Fruit fly (Drosophila melanogaster) whole organism, adult: ENCODE data around the gene PGS1.

Experiments
- CG11617 ChIP-seq: fragments of 200-800 bp; sonication (Bioruptor generic); optimal IDR thresholded peaks from 2 replicates; lab custom pipeline; 2017; ENCODE audit warnings: mild to moderate bottlenecking, missing biosample characterization, missing genetic modification reagents, missing genetic modification characterization
- CG12768 ChIP-seq: fragments of 200-800 bp; sonication (Bioruptor generic); optimal IDR thresholded peaks from 2 replicates; lab custom pipeline; 2017; ENCODE audit warnings: missing biosample characterization, missing genetic modification characterization, mild to moderate bottlenecking, moderate library complexity, missing genetic modification reagents
- CG14711 ChIP-seq: fragments of 200-800 bp; sonication (Bioruptor generic); optimal IDR thresholded peaks from 2 replicates; lab custom pipeline; 2018; ENCODE audit warnings: missing biosample characterization, mild to moderate bottlenecking, missing genetic modification characterization, moderate library complexity
- CG1620 ChIP-seq: fragments of 200-800 bp; sonication (Bioruptor generic); optimal IDR thresholded peaks from 2 replicates; lab custom pipeline; 2016; ENCODE audit warnings: missing biosample characterization, missing genetic modification characterization
- CG33017 ChIP-seq: fragments of 200-800 bp; sonication (Bioruptor generic); optimal IDR thresholded peaks from 2 replicates; lab custom pipeline; 2018; ENCODE audit warnings: missing biosample characterization, mild to moderate bottlenecking, missing genetic modification characterization, moderate library complexity
- CG5204 ChIP-seq: fragments of 200-800 bp; sonication (Bioruptor generic); optimal IDR thresholded peaks from 2 replicates; lab custom pipeline; 2016; ENCODE audit warnings: missing biosample characterization, missing genetic modification characterization
- CG7045 ChIP-seq: fragments of 200-800 bp; sonication (Bioruptor generic); optimal IDR thresholded peaks from 2 replicates; lab custom pipeline; 2017; ENCODE audit warnings: missing biosample characterization, mild to moderate bottlenecking, missing genetic modification characterization
- CG7101 ChIP-seq: fragments of 200-800 bp; sonication (Bioruptor generic); optimal IDR thresholded peaks from 2 replicates; lab custom pipeline; 2018; ENCODE audit warnings: missing biosample characterization, mild to moderate bottlenecking, missing genetic modification characterization, moderate library complexity
- Clk ChIP-seq: fragments of 200-800 bp; sonication (Bioruptor generic); optimal IDR thresholded peaks from 2 replicates; lab custom pipeline; 2017; ENCODE audit warnings: missing biosample characterization, missing genetic modification characterization
- Crg-1 ChIP-seq: fragments of 200-800 bp; sonication (Bioruptor generic); optimal IDR thresholded peaks from 2 replicates; lab custom pipeline; 2016; ENCODE audit warnings: missing biosample characterization, missing genetic modification characterization
- Hr96 ChIP-seq: fragments of 200-800 bp; sonication (Bioruptor generic); optimal IDR thresholded peaks from 2 replicates; lab custom pipeline; 2016; ENCODE audit warnings: missing biosample characterization, missing genetic modification characterization
- Mnt ChIP-seq: fragments of 200-800 bp; sonication (Bioruptor generic); optimal IDR thresholded peaks from 2 replicates; lab custom pipeline; 2016; ENCODE audit warnings: missing biosample characterization, mild to moderate bottlenecking, missing genetic modification characterization
- bab1 ChIP-seq: fragments of 200-800 bp; sonication (Bioruptor generic); optimal IDR thresholded peaks from 3 replicates; lab custom pipeline; 2019; ENCODE audit warnings: missing biosample characterization, mild to moderate bottlenecking, missing genetic modification characterization, moderate library complexity
- cic ChIP-seq: fragments of 200-800 bp; sonication (Bioruptor generic); optimal IDR thresholded peaks from 2 replicates; lab custom pipeline; 2017; ENCODE audit warnings: missing biosample characterization, mild to moderate bottlenecking, missing genetic modification characterization, moderate library complexity
- cnc ChIP-seq, 2 experiments: fragments of >200 bp; optimal IDR thresholded peaks; 2 replicates each; lab custom pipeline; 2017
- kay ChIP-seq: fragments of 200-800 bp; sonication (Bioruptor generic); peaks from one replicate; lab custom pipeline; 2016; ENCODE audit warnings: missing biosample characterization, missing genetic modification characterization, borderline replicate concordance
- ovo ChIP-seq: fragments of 200-800 bp; sonication (Bioruptor generic); optimal IDR thresholded peaks from 2 replicates; lab custom pipeline; 2016; ENCODE audit warnings: missing biosample characterization, missing genetic modification characterization
- pad ChIP-seq: fragments of 200-800 bp; sonication (Bioruptor generic); optimal IDR thresholded peaks from 3 replicates; lab custom pipeline; 2017; ENCODE audit warnings: missing biosample characterization, missing genetic modification characterization, mild to moderate bottlenecking, moderate library complexity, missing genetic modification reagents
- tj ChIP-seq: fragments of 200-800 bp; sonication (Bioruptor generic); optimal IDR thresholded peaks from 3 replicates; lab custom pipeline; 2017; ENCODE audit warnings: missing biosample characterization, mild to moderate bottlenecking, missing genetic modification characterization, moderate library complexity
- toe ChIP-seq: fragments of 200-800 bp; sonication (Bioruptor generic); optimal IDR thresholded peaks from 2 replicates; lab custom pipeline; 2016; ENCODE audit warnings: missing biosample characterization, missing genetic modification characterization

Gene PGS1

dm6 chr3R:18745961-18746468 lies at the start of gene PGS1, which contains the start of gene gwl:
Gene PGS1 (minus strand): TSS chr3R:18746041.
Gene gwl (plus strand): TSS chr3R:18746370.
- TF ChIP-seq CG5204 (GFP tag; lab: Kevin White, UChicago) (peak; percentile 68), ovo (peak; percentile 1), tj (GFP tag; lab: Kevin White, UChicago) (peak; percentile 47), CG14711 (tag; lab: Kevin White, UChicago) (peak; percentile 78), CG1620 (GFP tag; lab: Kevin White, UChicago) (peak; percentile 72), toe (GFP tag; lab: Kevin White, UChicago) (peak; percentile 76), Mnt (GFP tag; lab: Kevin White, UChicago) (peak; percentile 55), Crg-1 (GFP tag; lab: Kevin White, UChicago) (peak; percentile 51), pad (GFP tag; lab: Kevin White, UChicago) (peak; percentile 44), CG11617 (GFP tag; lab: Kevin White, UChicago) (peak; percentile 78), CG7045 (GFP tag; lab: Kevin White, UChicago) (peak; percentile 70), cic (no peak), kay (GFP tag; lab: Kevin White, UChicago) (no peak), Clk (GFP tag; lab: Kevin White, UChicago) (no peak), CG7101 (tag; lab: Kevin White, UChicago) (peak; percentile 81), cnc (optimal IDR thresholded peaks at IDR 0.05; lab: Kevin White, UChicago) (no peak), bab1 (GFP tag; lab: Kevin White, UChicago) (peak; percentile 53), CG33017 (tag; lab: Kevin White, UChicago) (peak; percentile 59), Hr96 (no peak), CG12768 (peak; percentile 53)

dm6 chr3R:18795000-18795810 lies 49.4 kb upstream of the PGS1 start, which contains the start of gene CG7720:
Gene CG7720 (minus strand): TSS chr3R:18795169.
- no peak for TF ChIP-seq CG5204 (GFP tag; lab: Kevin White, UChicago)
- TF ChIP-seq CG14711 (tag; lab: Kevin White, UChicago) = no peak
- TF ChIP-seq CG7101 (tag; lab: Kevin White, UChicago) = no peak
- no peak for TF ChIP-seq toe (GFP tag; lab: Kevin White, UChicago)
- no peak for TF ChIP-seq CG1620 (GFP tag; lab: Kevin White, UChicago)
- TF ChIP-seq kay (GFP tag; lab: Kevin White, UChicago) = peak; percentile 64

dm6 chr3R:18794051-18794450 lies 48.2 kb upstream of the PGS1 start:
- no peak for TF ChIP-seq CG7101 (tag; lab: Kevin White, UChicago)
- no peak for TF ChIP-seq bab1 (GFP tag; lab: Kevin White, UChicago)
- TF ChIP-seq CG1620 (GFP tag; lab: Kevin White, UChicago) = no peak
- TF ChIP-seq tj (GFP tag; lab: Kevin White, UChicago) = no peak
- TF ChIP-seq pad (GFP tag; lab: Kevin White, UChicago) = no peak
- TF ChIP-seq CG5204 (GFP tag; lab: Kevin White, UChicago) = no peak
- no peak for TF ChIP-seq Hr96
- no peak for TF ChIP-seq CG14711 (tag; lab: Kevin White, UChicago)
- TF ChIP-seq CG11617 (GFP tag; lab: Kevin White, UChicago) = no peak
- TF ChIP-seq Mnt (GFP tag; lab: Kevin White, UChicago) = no peak
- TF ChIP-seq toe (GFP tag; lab: Kevin White, UChicago) = no peak
- no peak for TF ChIP-seq CG12768
- TF ChIP-seq CG33017 (tag; lab: Kevin White, UChicago) = no peak
- no peak for TF ChIP-seq kay (GFP tag; lab: Kevin White, UChicago)
- TF ChIP-seq ovo = no peak
- TF ChIP-seq cic = no peak

- no peak for TF ChIP-seq CG7045 (GFP tag; lab: Kevin White, UChicago)
- TF ChIP-seq pad (GFP tag; lab: Kevin White, UChicago) = no peak
- no peak for TF ChIP-seq CG12768
- no peak for TF ChIP-seq cnc (optimal IDR thresholded peaks at IDR 0.05; lab: Kevin White, UChicago)
These were observed 44.8 kb upstream of the PGS1 start for dm6 chr3R:18790619-18791018.

- no peak for TF ChIP-seq cic
- TF ChIP-seq bab1 (GFP tag; lab: Kevin White, UChicago) = no peak
These were observed 42.7 kb upstream of the PGS1 start for dm6 chr3R:18788365-18789147.

- TF ChIP-seq Clk (GFP tag; lab: Kevin White, UChicago) (no peak), CG7045 (GFP tag; lab: Kevin White, UChicago) (no peak), cic (no peak), Crg-1 (GFP tag; lab: Kevin White, UChicago) (no peak), CG5204 (GFP tag; lab: Kevin White, UChicago) (no peak), ovo (no peak), toe (GFP tag; lab: Kevin White, UChicago) (no peak), CG12768 (no peak), kay (GFP tag; lab: Kevin White, UChicago) (no peak), bab1 (GFP tag; lab: Kevin White, UChicago) (no peak), CG1620 (GFP tag; lab: Kevin White, UChicago) (no peak), tj (GFP tag; lab: Kevin White, UChicago) (no peak), Hr96 (no peak), CG7101 (tag; lab: Kevin White, UChicago) (no peak)
These were observed 41.4 kb upstream of the PGS1 start for dm6 chr3R:18787237-18787636.
